Worm (Caenorhabditis elegans): Measurements from ENCODE around the gene Y77E11A.7.

Y77E11A.7 gene

DNA sequence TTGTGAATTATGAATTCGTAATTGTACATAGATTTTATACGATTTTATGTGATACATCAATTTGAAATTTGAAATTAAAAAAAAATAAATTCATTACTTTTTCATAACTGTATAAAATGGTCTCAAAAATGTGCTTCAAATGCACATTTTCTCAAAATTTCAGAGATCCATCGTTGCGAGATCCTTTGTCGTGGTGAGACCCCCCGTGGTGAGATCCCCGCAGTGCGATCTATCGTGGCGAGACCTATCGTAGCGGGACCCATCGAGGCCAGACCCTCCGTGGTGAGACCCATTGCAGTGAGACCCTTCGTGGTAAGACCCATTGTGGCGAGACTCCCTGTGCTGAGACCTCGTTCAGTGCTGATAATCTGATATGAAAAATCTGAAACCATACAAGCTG, 39.8 kb upstream of the Y77E11A.7 start (continued):
- TF ChIP-seq nhr-90 (tag; optimal IDR thresholded peaks at IDR 0.05) (peak; percentile 54), dox-1 (GFP tag; IDR thresholded peaks at IDR 0.05) (no peak), cebp-1 (GFP tag; IDR thresholded peaks at IDR 0.05) (no peak), cebp-1 (tag; optimal IDR thresholded peaks at IDR 0.05) (peak; percentile 61), mes-4 (tag; optimal IDR thresholded peaks at IDR 0.05) (no peak), efl-1 (GFP tag; optimal IDR thresholded peaks at IDR 0.05) (no peak), snpc-4 (GFP tag; optimal IDR thresholded peaks at IDR 0.05) (no peak), snpc-4 (tag; optimal IDR thresholded peaks at IDR 0.05) (peak in 1 of 4 experiments; percentile 13), let-607 (tag; optimal IDR thresholded peaks at IDR 0.05) (no peak), lin-40 (tag; optimal IDR thresholded peaks at IDR 0.05) (peak; percentile 49), egl-18 (GFP tag; IDR thresholded peaks at IDR 0.05) (no peak), zfh-2 (GFP tag; conservative IDR thresholded peaks at IDR 0.05) (no peak), ZK185.1 (tag; optimal IDR thresholded peaks at IDR 0.05; ENCODE audit: poor library complexity, severe bottlenecking) (peak; percentile 34), lin-35 (GFP tag; optimal IDR thresholded peaks at IDR 0.05) (peak in 1 of 3 experiments; percentile 55), ztf-3 (GFP tag; optimal IDR thresholded peaks at IDR 0.05) (no peak), F37B4.10 (GFP tag; IDR thresholded peaks at IDR 0.05) (no peak), B0035.1 (tag; optimal IDR thresholded peaks at IDR 0.05) (no peak), K11D2.4 (GFP tag; IDR thresholded peaks at IDR 0.05) (0 out of 2 replicates have a peak, but pooled peaks have one; percentile 67), ztf-26 (tag; optimal IDR thresholded peaks at IDR 0.05) (peak; percentile 56), snpc-3.4 (tag; optimal IDR thresholded peaks at IDR 0.05) (no peak), sdz-38 (tag; optimal IDR thresholded peaks at IDR 0.05) (no peak), D2030.7 (GFP tag; IDR thresholded peaks at IDR 0.05) (no peak), chd-7 (tag; optimal IDR thresholded peaks at IDR 0.05) (peak; percentile 38), C17E4.6 (GFP tag; IDR thresholded peaks at IDR 0.05) (no peak), lsl-1 (GFP tag; optimal IDR thresholded peaks at IDR 0.05) (no peak), tlf-1 (GFP tag; optimal IDR thresholded peaks at IDR 0.05) (no peak), nhr-179 (tag; optimal IDR thresholded peaks at IDR 0.05) (no peak)

DNA sequence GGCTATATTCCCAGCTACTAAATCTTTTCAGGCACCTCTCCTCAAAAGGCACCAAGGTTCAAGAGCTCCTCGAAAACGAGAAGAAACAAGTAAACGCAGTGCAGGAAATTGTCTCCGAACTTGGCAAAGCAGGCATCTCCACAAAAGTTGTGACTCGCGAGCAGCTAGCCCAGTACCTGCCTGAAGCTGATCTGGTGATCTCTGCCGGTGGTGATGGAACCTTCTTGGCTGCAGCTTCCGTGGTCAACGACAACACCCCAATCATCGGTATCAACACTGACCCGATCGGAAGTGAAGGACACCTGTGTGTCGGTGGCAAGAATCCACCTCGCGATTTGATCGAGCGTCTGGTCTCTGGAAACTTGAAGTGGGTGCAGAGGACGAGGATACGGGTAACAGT, 38.5 kb upstream of the Y77E11A.7 start:
- no peak for TF ChIP-seq madf-8 (GFP tag; conservative IDR thresholded peaks at IDR 0.05)
- no peak for TF ChIP-seq dpff-1 (tag; optimal IDR thresholded peaks at IDR 0.05)
- no peak for TF ChIP-seq lin-54 (GFP tag; optimal IDR thresholded peaks at IDR 0.05)
- no peak for TF ChIP-seq madf-6 (GFP tag; IDR thresholded peaks at IDR 0.05)
- no peak for TF ChIP-seq bed-2 (GFP tag; IDR thresholded peaks at IDR 0.05)
- TF ChIP-seq attf-3 (GFP tag; conservative IDR thresholded peaks at IDR 0.05) = no peak
- TF ChIP-seq cebp-1 (GFP tag; IDR thresholded peaks at IDR 0.05) = no peak
- TF ChIP-seq cebp-1 (tag; optimal IDR thresholded peaks at IDR 0.05) = no peak
- TF ChIP-seq die-1 (tag; optimal IDR thresholded peaks at IDR 0.05) = no peak
- no peak for TF ChIP-seq ceh-91 (GFP tag; IDR thresholded peaks at IDR 0.05)
- TF ChIP-seq nhr-27 (tag; optimal IDR thresholded peaks at IDR 0.05) = no peak
- no peak for TF ChIP-seq him-1 (tag; optimal IDR thresholded peaks at IDR 0.05)
- 0 out of 2 replicates have a peak, but pooled peaks have one; percentile 41 for TF ChIP-seq F37B4.10 (GFP tag; IDR thresholded peaks at IDR 0.05)
- TF ChIP-seq unc-130 (GFP tag; optimal IDR thresholded peaks at IDR 0.05) = no peak
- TF ChIP-seq zfh-2 (GFP tag; conservative IDR thresholded peaks at IDR 0.05) = 0 out of 2 replicates have a peak, but pooled peaks have one; percentile 14
- TF ChIP-seq F39B2.1 (GFP tag; IDR thresholded peaks at IDR 0.05) = no peak
- no peak for TF ChIP-seq ama-1 (optimal IDR thresholded peaks at IDR 0.05)
- TF ChIP-seq ama-1 (GFP tag; optimal IDR thresholded peaks at IDR 0.05) = no peak
- TF ChIP-seq ceh-58 (GFP tag; IDR thresholded peaks at IDR 0.05) = 0 out of 2 replicates have a peak, but pooled peaks have one; percentile 30
- no peak for TF ChIP-seq atf-7 (tag; optimal IDR thresholded peaks at IDR 0.05)
- TF ChIP-seq hrde-1 (tag; optimal IDR thresholded peaks at IDR 0.05; ENCODE audit: borderline replicate concordance) = no peak
- no peak for TF ChIP-seq akir-1 (GFP tag; optimal IDR thresholded peaks at IDR 0.05)
- TF ChIP-seq ZK185.1 (tag; optimal IDR thresholded peaks at IDR 0.05; ENCODE audit: poor library complexity, severe bottlenecking) = no peak
- no peak for TF ChIP-seq B0019.2 (GFP tag; conservative IDR thresholded peaks at IDR 0.05)
- TF ChIP-seq somi-1 (GFP tag; optimal IDR thresholded peaks at IDR 0.05) = no peak
- TF ChIP-seq lin-35 (GFP tag; optimal IDR thresholded peaks at IDR 0.05) = no peak
- TF ChIP-seq mel-28 (tag; optimal IDR thresholded peaks at IDR 0.05; ENCODE audit: borderline replicate concordance) = no peak
- TF ChIP-seq madf-3 (GFP tag; IDR thresholded peaks at IDR 0.05) = no peak
